Worm (Caenorhabditis elegans) whole organism, L1 larva: ENCODE data around the gene dbn-1.

Experiments
- C04F5.9 ChIP-seq: sonication (generic microtip); optimal IDR thresholded peaks from 2 replicates; lab custom pipeline; 2016; ENCODE audit warnings: missing genetic modification characterization, missing compliant biosample characterization
- C16A3.4 ChIP-seq: fragments of 150-350 bp; optimal IDR thresholded peaks from 2 replicates; lab custom pipeline; 2014; ENCODE audit warnings: missing biosample characterization, missing genetic modification characterization
- C34B4.2 ChIP-seq: sonication (generic microtip); optimal IDR thresholded peaks from 2 replicates; lab custom pipeline; 2017; ENCODE audit warnings: mild to moderate bottlenecking, missing genetic modification characterization, missing compliant biosample characterization
- aly-2 ChIP-seq: fragments of 150-350 bp; optimal IDR thresholded peaks from 2 replicates; lab custom pipeline; 2014; ENCODE audit warnings: missing biosample characterization, missing genetic modification characterization
- ama-1 ChIP-seq: fragments of 150-350 bp; optimal IDR thresholded peaks from 2 replicates; lab custom pipeline; 2014
- blmp-1 ChIP-seq: fragments of 150-350 bp; optimal IDR thresholded peaks from 2 replicates; lab custom pipeline; 2014; ENCODE audit warnings: missing biosample characterization, missing genetic modification characterization
- ceh-63 ChIP-seq: fragments of 200-800 bp; sonication (Bioruptor generic); optimal IDR thresholded peaks from 2 replicates; lab custom pipeline; 2018; ENCODE audit warnings: mild to moderate bottlenecking, missing genetic modification characterization, missing compliant biosample characterization
- ceh-8 ChIP-seq: fragments of 200-800 bp; sonication (Bioruptor generic); optimal IDR thresholded peaks from 2 replicates; lab custom pipeline; 2018; ENCODE audit warnings: mild to moderate bottlenecking, missing genetic modification characterization, moderate library complexity, missing compliant biosample characterization
- ces-1 ChIP-seq: fragments of 150-350 bp; optimal IDR thresholded peaks from 2 replicates; lab custom pipeline; 2014; ENCODE audit warnings: missing biosample characterization, missing genetic modification reagents, missing genetic modification characterization
- dpl-1 ChIP-seq, 3 experiments: fragments of 150-350 bp in 2 of 3; sonication (generic microtip) in 1 of 3; optimal IDR thresholded peaks; 2 replicates each; lab custom pipeline; 2014 to 2017; ENCODE audit warnings: missing biosample characterization in 3 of 3, missing genetic modification characterization in 3 of 3, missing genetic modification reagents in 3 of 3
- dsc-1 ChIP-seq: sonication (generic microtip); optimal IDR thresholded peaks from 2 replicates; lab custom pipeline; 2016; ENCODE audit warnings: mild to moderate bottlenecking, missing genetic modification characterization, missing compliant biosample characterization
- efl-1 ChIP-seq, 4 experiments: fragments of 150-350 bp; optimal IDR thresholded peaks in 3 of 4; peaks in 1 of 4; 1 replicate in 1 of 4; 2 replicates in 3 of 4; lab custom pipeline; 2014; ENCODE audit warnings: missing biosample characterization in 2 of 4, missing genetic modification characterization in 2 of 4, missing genetic modification reagents in 2 of 4
- efl-3 ChIP-seq: fragments of 200-800 bp; sonication (Bioruptor generic); optimal IDR thresholded peaks from 2 replicates; lab custom pipeline; 2018; ENCODE audit warnings: mild to moderate bottlenecking, missing genetic modification characterization, missing compliant biosample characterization
- elt-2 ChIP-seq: sonication (generic microtip); optimal IDR thresholded peaks from 2 replicates; lab custom pipeline; 2016; ENCODE audit warnings: missing genetic modification characterization, mild to moderate bottlenecking, inconsistent platforms, missing compliant biosample characterization, missing genetic modification reagents
- elt-3 ChIP-seq, 6 experiments: fragments of 150-350 bp in 1 of 6; sonication (generic microtip); optimal IDR thresholded peaks; 2 replicates each; lab custom pipeline; 2017 to 2018; ENCODE audit warnings: missing biosample characterization in 6 of 6, missing genetic modification characterization in 6 of 6, inconsistent platforms in 1 of 6
- ets-5 ChIP-seq: fragments of 200-800 bp; sonication (Bioruptor generic); IDR thresholded peaks from 2 replicates; pipeline ENCODE4 v1.3.6; 2022; ENCODE audit warnings: missing genetic modification characterization, missing compliant biosample characterization
- fkh-10 ChIP-seq: sonication (generic microtip); optimal IDR thresholded peaks from 2 replicates; lab custom pipeline; 2017; ENCODE audit warnings: missing biosample characterization, missing genetic modification reagents, missing genetic modification characterization
- fkh-8 ChIP-seq: sonication (generic microtip); optimal IDR thresholded peaks from 2 replicates; lab custom pipeline; 2016; ENCODE audit warnings: mild to moderate bottlenecking, missing genetic modification characterization, missing compliant biosample characterization
- fos-1 ChIP-seq: fragments of 150-350 bp; optimal IDR thresholded peaks from 2 replicates; lab custom pipeline; 2014; ENCODE audit warnings: missing biosample characterization, missing genetic modification characterization
- irx-1 ChIP-seq: sonication (generic microtip); optimal IDR thresholded peaks from 2 replicates; lab custom pipeline; 2016; ENCODE audit warnings: missing genetic modification characterization, missing compliant biosample characterization
- isw-1 ChIP-seq: fragments of 200-800 bp; sonication (Bioruptor generic); IDR thresholded peaks from 2 replicates; pipeline ENCODE4 v1.3.6; 2022; ENCODE audit warnings: missing genetic modification characterization, missing compliant biosample characterization
- jun-1 ChIP-seq: fragments of 150-350 bp; optimal IDR thresholded peaks from 2 replicates; lab custom pipeline; 2014; ENCODE audit warnings: missing biosample characterization, missing genetic modification reagents, missing genetic modification characterization
- lin-14 ChIP-seq: fragments of 200-800 bp; sonication (Bioruptor generic); optimal IDR thresholded peaks from 2 replicates; lab custom pipeline; 2018; ENCODE audit warnings: mild to moderate bottlenecking, missing genetic modification characterization, moderate library complexity, missing compliant biosample characterization
- lin-35 ChIP-seq, 2 experiments: fragments of 150-350 bp; optimal IDR thresholded peaks; 2 replicates each; lab custom pipeline; 2014; ENCODE audit warnings: missing biosample characterization in 2 of 2, missing genetic modification characterization in 2 of 2, missing genetic modification reagents in 2 of 2
- lin-39 ChIP-seq: fragments of 150-350 bp; optimal IDR thresholded peaks from 2 replicates; lab custom pipeline; 2014; ENCODE audit warnings: missing biosample characterization, missing genetic modification reagents, missing genetic modification characterization
- lir-3 ChIP-seq: sonication (generic microtip); optimal IDR thresholded peaks from 2 replicates; lab custom pipeline; 2016; ENCODE audit warnings: mild to moderate bottlenecking, missing genetic modification characterization, moderate library complexity, missing compliant biosample characterization; ENCODE audit not compliant: poor library complexity
- mab-9 ChIP-seq: fragments of 200-800 bp; sonication (Bioruptor generic); IDR thresholded peaks from 2 replicates; pipeline ENCODE4 v1.3.6; 2022; ENCODE audit warnings: missing genetic modification reagents, missing genetic modification characterization, missing compliant biosample characterization
- nhr-28 ChIP-seq: fragments of 150-350 bp; optimal IDR thresholded peaks from 2 replicates; lab custom pipeline; 2014; ENCODE audit warnings: missing biosample characterization, missing genetic modification characterization
- nhr-76 ChIP-seq: sonication (generic microtip); optimal IDR thresholded peaks from 2 replicates; lab custom pipeline; 2017; ENCODE audit warnings: missing biosample characterization, missing genetic modification characterization
- nhr-85 ChIP-seq: sonication (generic microtip); peaks from one replicate; lab custom pipeline; 2016; ENCODE audit warnings: missing genetic modification characterization, inconsistent platforms, missing compliant biosample characterization
- pag-3 ChIP-seq: sonication (generic microtip); optimal IDR thresholded peaks from 2 replicates; lab custom pipeline; 2017; ENCODE audit warnings: missing genetic modification characterization, mild to moderate bottlenecking, missing compliant biosample characterization, antibody characterized with exemption, borderline replicate concordance; ENCODE audit not compliant: insufficient read depth
- pax-3 ChIP-seq: fragments of 200-800 bp; sonication (Bioruptor generic); optimal IDR thresholded peaks from 2 replicates; lab custom pipeline; 2018; ENCODE audit warnings: mild to moderate bottlenecking, missing genetic modification characterization, moderate library complexity, missing compliant biosample characterization
- skn-1 ChIP-seq: fragments of 150-350 bp; optimal IDR thresholded peaks from 2 replicates; lab custom pipeline; 2014; ENCODE audit warnings: missing biosample characterization, missing genetic modification characterization
- snu-23 ChIP-seq: sonication (generic microtip); optimal IDR thresholded peaks from 2 replicates; lab custom pipeline; 2016; ENCODE audit warnings: missing genetic modification characterization, missing compliant biosample characterization
- sptf-1 ChIP-seq: fragments of 150-350 bp; optimal IDR thresholded peaks from 2 replicates; lab custom pipeline; 2014; ENCODE audit warnings: missing biosample characterization, missing genetic modification characterization
- sup-37 ChIP-seq: fragments of 200-800 bp; sonication (Bioruptor generic); optimal IDR thresholded peaks from 2 replicates; lab custom pipeline; 2018; ENCODE audit warnings: mild to moderate bottlenecking, missing genetic modification characterization, missing compliant biosample characterization
- swsn-7 ChIP-seq: sonication (generic microtip); optimal IDR thresholded peaks from 2 replicates; lab custom pipeline; 2016; ENCODE audit warnings: missing genetic modification characterization, missing compliant biosample characterization
- tlp-1 ChIP-seq: fragments of 150-350 bp; optimal IDR thresholded peaks from 2 replicates; lab custom pipeline; 2014; ENCODE audit warnings: missing biosample characterization, missing genetic modification characterization
- unc-130 ChIP-seq: fragments of 150-350 bp; optimal IDR thresholded peaks from 2 replicates; lab custom pipeline; 2017; ENCODE audit warnings: missing biosample characterization, missing genetic modification characterization, inconsistent platforms
- unc-62 ChIP-seq: fragments of 150-350 bp; optimal IDR thresholded peaks from 2 replicates; lab custom pipeline; 2014; ENCODE audit warnings: missing biosample characterization, missing genetic modification reagents, missing genetic modification characterization
- unc-86 ChIP-seq: sonication (generic microtip); optimal IDR thresholded peaks from 2 replicates; lab custom pipeline; 2016; ENCODE audit warnings: missing genetic modification characterization, missing compliant biosample characterization
- vab-15 ChIP-seq: sonication (generic microtip); optimal IDR thresholded peaks from 2 replicates; lab custom pipeline; 2017; ENCODE audit warnings: missing genotype, mild to moderate bottlenecking, missing genetic modification characterization, missing compliant biosample characterization
- zag-1 ChIP-seq: fragments of 150-350 bp; optimal IDR thresholded peaks from 2 replicates; lab custom pipeline; 2014; ENCODE audit warnings: missing biosample characterization, missing genetic modification characterization

Gene dbn-1

DNA sequence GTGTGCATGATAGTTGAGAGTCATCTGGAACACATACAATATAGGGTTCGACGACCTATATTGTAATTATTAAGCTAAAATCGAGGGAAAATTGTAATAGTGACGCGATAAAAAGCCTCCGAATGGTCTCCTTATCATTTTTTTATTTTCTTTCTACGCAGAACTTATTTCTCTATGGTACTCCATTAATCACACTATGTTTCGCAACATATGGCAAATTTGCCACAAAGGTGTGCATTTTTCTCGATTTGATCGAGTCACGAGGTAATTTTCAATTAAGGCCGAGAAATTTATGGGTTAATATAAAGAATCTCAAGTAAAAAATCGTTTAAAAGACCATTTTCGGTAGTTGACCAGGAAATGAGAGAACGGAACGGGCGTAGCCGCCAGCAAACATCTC lies at the start of gene dbn-1:
Gene dbn-1 (minus strand): TSS at position 24 of the 400 bp plus-strand sequence.
- TF ChIP-seq ces-1 (GFP tag; lab: Kevin White, UChicago) (no peak), swsn-7 (tag; lab: Kevin White, UChicago) (no peak), dpl-1 (GFP tag; optimal IDR thresholded peaks at IDR 0.05; lab: Kevin White, UChicago) (no peak), nhr-85 (tag; lab: Kevin White, UChicago) (peak; percentile 20), elt-2 (peak; percentile 38), lin-14 (no peak), efl-1 (optimal IDR thresholded peaks at IDR 0.05; lab: Kevin White, UChicago) (no peak), efl-1 (GFP tag; optimal IDR thresholded peaks at IDR 0.05 in 1 of 2; lab: Kevin White, UChicago) (peak in 1 of 2 experiments; percentile 9), tlp-1 (tag; lab: Kevin White, UChicago) (no peak), pax-3 (tag; lab: Kevin White, UChicago) (no peak), ets-5 (GFP tag; lab: Robert Waterston, UW) (no peak), skn-1 (tag; lab: Kevin White, UChicago) (no peak), lir-3 (tag; lab: Kevin White, UChicago) (no peak)

DNA sequence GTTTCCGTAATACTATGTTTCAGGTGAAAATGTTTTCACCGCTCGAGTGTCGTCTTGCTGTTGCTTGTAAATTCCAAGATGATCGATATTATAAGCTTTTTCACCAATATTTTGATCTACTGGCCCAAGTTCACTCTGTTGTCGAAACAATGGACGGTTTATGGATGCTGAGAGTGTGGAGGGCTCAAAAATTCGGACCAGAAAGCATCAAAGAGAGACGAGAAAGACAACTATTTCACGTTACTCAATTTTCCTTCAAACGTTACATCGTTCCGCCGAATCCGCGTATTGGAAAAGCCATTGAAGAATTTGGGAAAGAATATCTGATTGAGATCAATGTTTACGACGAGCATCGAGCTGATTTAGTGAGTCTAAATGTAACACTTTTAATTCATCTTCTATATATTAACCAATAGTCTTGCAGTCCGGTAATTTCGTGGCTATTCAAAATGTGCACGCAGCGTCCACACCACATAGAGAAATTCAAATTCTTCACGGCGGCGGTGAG lies 18.4 kb upstream of the dbn-1 start, which contains the start of gene pot-3:
Gene pot-3 (plus strand): TSS at position 17 of the 508 bp plus-strand sequence.
- TF ChIP-seq efl-1 (optimal IDR thresholded peaks at IDR 0.05; lab: Kevin White, UChicago) (no peak), efl-1 (GFP tag; optimal IDR thresholded peaks at IDR 0.05 in 1 of 2; lab: Kevin White, UChicago) (peak in 1 of 2 experiments; percentile 93), sup-37 (GFP tag; lab: Kevin White, UChicago) (no peak), pag-3 (tag; lab: Kevin White, UChicago) (no peak), lin-39 (tag; lab: Kevin White, UChicago) (no peak), sptf-1 (tag; lab: Kevin White, UChicago) (no peak), fos-1 (tag; lab: Kevin White, UChicago) (no peak), C16A3.4 (tag; lab: Kevin White, UChicago) (no peak), nhr-85 (tag; lab: Kevin White, UChicago) (no peak), lin-35 (GFP tag; optimal IDR thresholded peaks at IDR 0.05; lab: Kevin White, UChicago) (peak in 1 of 2 experiments; percentile 2), ceh-63 (GFP tag; lab: Kevin White, UChicago) (no peak), fkh-10 (GFP tag; lab: Kevin White, UChicago) (no peak), nhr-76 (tag; lab: Kevin White, UChicago) (no peak), C34B4.2 (tag; lab: Kevin White, UChicago) (no peak), blmp-1 (tag; lab: Kevin White, UChicago) (no peak), nhr-28 (tag; lab: Kevin White, UChicago) (no peak), zag-1 (tag; lab: Kevin White, UChicago) (no peak), unc-62 (GFP tag; lab: Kevin White, UChicago) (no peak), aly-2 (tag; lab: Kevin White, UChicago) (no peak), efl-3 (GFP tag; lab: Kevin White, UChicago) (peak; percentile 67), ces-1 (GFP tag; lab: Kevin White, UChicago) (no peak), swsn-7 (tag; lab: Kevin White, UChicago) (no peak), pax-3 (tag; lab: Kevin White, UChicago) (peak; percentile 15), vab-15 (tag; lab: Kevin White, UChicago) (no peak), mab-9 (no peak), C04F5.9 (tag; lab: Kevin White, UChicago) (no peak), fkh-8 (tag; lab: Kevin White, UChicago) (no peak), ama-1 (lab: Kevin White, UChicago) (no peak), unc-130 (tag; lab: Kevin White, UChicago) (no peak), snu-23 (GFP tag; lab: Kevin White, UChicago) (no peak), dsc-1 (tag; lab: Kevin White, UChicago) (no peak), elt-3 (tag; optimal IDR thresholded peaks at IDR 0.05; lab: Kevin White, UChicago) (peak in 1 of 6 experiments; percentile 40), jun-1 (tag; lab: Kevin White, UChicago) (no peak), ceh-8 (GFP tag; lab: Kevin White, UChicago) (no peak), unc-86 (no peak), tlp-1 (tag; lab: Kevin White, UChicago) (no peak), irx-1 (tag; lab: Kevin White, UChicago) (no peak), isw-1 (GFP tag; lab: Robert Waterston, UW) (no peak)
- TF ChIP-seq, all 84 proteins: peak for 5
